Worm (Caenorhabditis elegans): Measurements from ENCODE around the gene twk-24.

twk-24 gene

ce11 chrV:12269272-12269767 is at the start of gene twk-24:
Gene twk-24, minus strand, starts transcription at chrV:12269322.
- no peak for TF ChIP-seq nhr-48 (tag; optimal IDR thresholded peaks at IDR 0.05)
- peak; percentile 17 for TF ChIP-seq nhr-11 (tag; optimal IDR thresholded peaks at IDR 0.05)
- TF ChIP-seq hlh-30 (tag; optimal IDR thresholded peaks at IDR 0.05; ENCODE audit: insufficient read depth): peak; percentile 6
- TF ChIP-seq nhr-28 (tag; optimal IDR thresholded peaks at IDR 0.05): no peak
- TF ChIP-seq daf-16 (GFP tag; optimal IDR thresholded peaks at IDR 0.05): peak in 1 of 2 experiments; percentile 23
- TF ChIP-seq daf-16 (tag; optimal IDR thresholded peaks at IDR 0.05): no peak

- TF ChIP-seq Y75B8A.6 (GFP tag; IDR thresholded peaks at IDR 0.05): no peak
- no peak for TF ChIP-seq set-16 (GFP tag; IDR thresholded peaks at IDR 0.05)
- TF ChIP-seq ztf-7 (tag; optimal IDR thresholded peaks at IDR 0.05): peak; percentile 19
- no peak for TF ChIP-seq nhr-42 (GFP tag; IDR thresholded peaks at IDR 0.05)
- peak in 1 of 2 experiments; percentile 92 for TF ChIP-seq unc-62 (GFP tag; optimal IDR thresholded peaks at IDR 0.05 in 1 of 2)
- no peak for TF ChIP-seq unc-62 (tag; optimal IDR thresholded peaks at IDR 0.05)
- TF ChIP-seq T26A8.4 (GFP tag; IDR thresholded peaks at IDR 0.05): no peak
- no peak for TF ChIP-seq daf-12 (tag; optimal IDR thresholded peaks at IDR 0.05)
- TF ChIP-seq snpc-1.2 (GFP tag; IDR thresholded peaks at IDR 0.05): no peak
- no peak for TF ChIP-seq nhr-41 (GFP tag; IDR thresholded peaks at IDR 0.05)
- TF ChIP-seq spr-1 (tag; optimal IDR thresholded peaks at IDR 0.05): peak; percentile 2
- no peak for TF ChIP-seq nhr-102 (tag; optimal IDR thresholded peaks at IDR 0.05)
- no peak for TF ChIP-seq snpc-4 (tag; optimal IDR thresholded peaks at IDR 0.05)
- TF ChIP-seq nhr-6 (tag; optimal IDR thresholded peaks at IDR 0.05): peak; percentile 99
- TF ChIP-seq lin-29 (GFP tag; IDR thresholded peaks at IDR 0.05): no peak
- TF ChIP-seq Y5F2A.4 (GFP tag; optimal IDR thresholded peaks at IDR 0.05): no peak
- TF ChIP-seq lin-38 (GFP tag; IDR thresholded peaks at IDR 0.05): peak; percentile 70
- peak; percentile 94 to 99 for TF ChIP-seq lsy-2 (tag; optimal IDR thresholded peaks at IDR 0.05)
- peak; percentile 40 for TF ChIP-seq ama-1 (optimal IDR thresholded peaks at IDR 0.05)
- TF ChIP-seq rbr-2 (tag; optimal IDR thresholded peaks at IDR 0.05): peak; percentile 65
- TF ChIP-seq nhr-10 (tag; optimal IDR thresholded peaks at IDR 0.05): no peak
- peak; percentile 86 for TF ChIP-seq dpl-1 (GFP tag; optimal IDR thresholded peaks at IDR 0.05)
- TF ChIP-seq mdl-1 (tag; optimal IDR thresholded peaks at IDR 0.05): no peak
- TF ChIP-seq T20F7.1 (GFP tag; optimal IDR thresholded peaks at IDR 0.05): peak; percentile 98
- no peak for TF ChIP-seq nhr-76 (tag; optimal IDR thresholded peaks at IDR 0.05)
- TF ChIP-seq D1046.2 (GFP tag; IDR thresholded peaks at IDR 0.05): peak; percentile 99
- TF ChIP-seq mep-1 (tag; optimal IDR thresholded peaks at IDR 0.05): peak; percentile 84
- peak; percentile 70 for TF ChIP-seq nhr-77 (tag; optimal IDR thresholded peaks at IDR 0.05)
- TF ChIP-seq dmd-9 (GFP tag; IDR thresholded peaks at IDR 0.05): no peak
- no peak for TF ChIP-seq zip-2 (tag; optimal IDR thresholded peaks at IDR 0.05)
- TF ChIP-seq dve-1 (tag; optimal IDR thresholded peaks at IDR 0.05; ENCODE audit: insufficient read depth): peak; percentile 81
- no peak for TF ChIP-seq tra-1 (GFP tag; IDR thresholded peaks at IDR 0.05)
- peak; percentile 28 for TF ChIP-seq fkh-10 (GFP tag; optimal IDR thresholded peaks at IDR 0.05)
- TF ChIP-seq arid-1 (GFP tag; conservative IDR thresholded peaks at IDR 0.05): 0 out of 2 replicates have a peak, but pooled peaks have one; percentile 34
- TF ChIP-seq F26F4.8 (GFP tag; conservative IDR thresholded peaks at IDR 0.05): no peak
- no peak for TF ChIP-seq ZK546.5 (tag; optimal IDR thresholded peaks at IDR 0.05)
- TF ChIP-seq mes-2 (tag; optimal IDR thresholded peaks at IDR 0.05; ENCODE audit: poor library complexity, severe bottlenecking): peak; percentile 85
- TF ChIP-seq aly-2 (tag; optimal IDR thresholded peaks at IDR 0.05): no peak
- TF ChIP-seq zfp-3 (GFP tag; conservative IDR thresholded peaks at IDR 0.05): no peak
- TF ChIP-seq F10B5.3 (tag; optimal IDR thresholded peaks at IDR 0.05): no peak
- peak; percentile 41 for TF ChIP-seq nhr-28 (tag; optimal IDR thresholded peaks at IDR 0.05)
- TF ChIP-seq lin-1 (GFP tag; IDR thresholded peaks at IDR 0.05): no peak
- no peak for TF ChIP-seq duxl-1 (tag; optimal IDR thresholded peaks at IDR 0.05; ENCODE audit: poor library complexity)
- no peak for TF ChIP-seq php-3 (GFP tag; IDR thresholded peaks at IDR 0.05)
- peak; percentile 47 for TF ChIP-seq nhr-11 (tag; optimal IDR thresholded peaks at IDR 0.05)
Observed at ce11 chrV:12317894-12318553, 48.9 kb upstream of the twk-24 start, which contains the start of the genes R04F11.5 and R04F11.2. Gene R04F11.5, minus strand, starts transcription at chrV:12318019. Gene R04F11.2, plus strand, starts transcription at chrV:12318381.
